Fruit fly (Drosophila melanogaster): ENCODE results near the gene Bap111.

Gene Bap111

dm6 chrX:9122492-9122891 is 26.6 kb upstream of the Bap111 start:
- TF ChIP-seq CTCF (optimal IDR thresholded peaks at IDR 0.05) (no peak), CG8478 (optimal IDR thresholded peaks at IDR 0.05) (no peak)

dm6 chrX:9127264-9128011 is 21.7 kb upstream of the Bap111 start:
- no peak for TF ChIP-seq CG8478 (optimal IDR thresholded peaks at IDR 0.05)

dm6 chrX:9128012-9128280 is 21.2 kb upstream of the Bap111 start:
- TF ChIP-seq CTCF (optimal IDR thresholded peaks at IDR 0.05) (no peak), CG8478 (optimal IDR thresholded peaks at IDR 0.05) (no peak)

- TF ChIP-seq CTCF (optimal IDR thresholded peaks at IDR 0.05) = no peak
- TF ChIP-seq CG8478 (optimal IDR thresholded peaks at IDR 0.05) = no peak
Measured at dm6 chrX:9129436-9129835, 19.7 kb upstream of the Bap111 start.

dm6 chrX:9130243-9130642 is 18.9 kb upstream of the Bap111 start:
- TF ChIP-seq CG8478 (optimal IDR thresholded peaks at IDR 0.05) (no peak), CTCF (optimal IDR thresholded peaks at IDR 0.05) (no peak)

- TF ChIP-seq CG8478 (optimal IDR thresholded peaks at IDR 0.05) = no peak
- TF ChIP-seq CTCF (optimal IDR thresholded peaks at IDR 0.05) = no peak
Measured at dm6 chrX:9131523-9131922, 17.6 kb upstream of the Bap111 start.

dm6 chrX:9132589-9133237 is 16.4 kb upstream of the Bap111 start:
- TF ChIP-seq CG8478 (optimal IDR thresholded peaks at IDR 0.05) (no peak), CTCF (optimal IDR thresholded peaks at IDR 0.05) (no peak)

dm6 chrX:9133577-9134240 is 15.4 kb upstream of the Bap111 start:
- TF ChIP-seq CTCF (optimal IDR thresholded peaks at IDR 0.05) = no peak
- no peak for TF ChIP-seq CG8478 (optimal IDR thresholded peaks at IDR 0.05)

- TF ChIP-seq CTCF (optimal IDR thresholded peaks at IDR 0.05) (no peak), CG8478 (optimal IDR thresholded peaks at IDR 0.05) (no peak)
Measured at dm6 chrX:9134241-9134849, 14.8 kb upstream of the Bap111 start.

- no peak for TF ChIP-seq CG8478 (optimal IDR thresholded peaks at IDR 0.05)
- no peak for TF ChIP-seq CTCF (optimal IDR thresholded peaks at IDR 0.05)
Measured at dm6 chrX:9134922-9135453, 14.1 kb upstream of the Bap111 start, which contains the start of gene fend. Gene fend, minus strand, starts transcription at chrX:9135099.

- TF ChIP-seq CTCF (optimal IDR thresholded peaks at IDR 0.05) (no peak), CG8478 (optimal IDR thresholded peaks at IDR 0.05) (no peak)
Measured at dm6 chrX:9136776-9137550, 12.1 kb upstream of the Bap111 start.

- TF ChIP-seq CG8478 (optimal IDR thresholded peaks at IDR 0.05) (no peak), CTCF (optimal IDR thresholded peaks at IDR 0.05) (no peak)
Measured at dm6 chrX:9139138-9139537, 10.0 kb upstream of the Bap111 start.

- TF ChIP-seq CG8478 (optimal IDR thresholded peaks at IDR 0.05) (no peak), CTCF (optimal IDR thresholded peaks at IDR 0.05) (no peak)
Measured at dm6 chrX:9141219-9141618, 7.9 kb upstream of the Bap111 start.

dm6 chrX:9142224-9142802 is 6.8 kb upstream of the Bap111 start, which contains the start of gene CG7065:
Gene CG7065, plus strand, starts transcription at chrX:9142493.
- TF ChIP-seq CG8478 (optimal IDR thresholded peaks at IDR 0.05) (no peak), CTCF (optimal IDR thresholded peaks at IDR 0.05) (no peak)

Measured in S2 (cell line).